Worm (Caenorhabditis elegans): ENCODE results near the gene T21B4.15.

The T21B4.15 gene

DNA sequence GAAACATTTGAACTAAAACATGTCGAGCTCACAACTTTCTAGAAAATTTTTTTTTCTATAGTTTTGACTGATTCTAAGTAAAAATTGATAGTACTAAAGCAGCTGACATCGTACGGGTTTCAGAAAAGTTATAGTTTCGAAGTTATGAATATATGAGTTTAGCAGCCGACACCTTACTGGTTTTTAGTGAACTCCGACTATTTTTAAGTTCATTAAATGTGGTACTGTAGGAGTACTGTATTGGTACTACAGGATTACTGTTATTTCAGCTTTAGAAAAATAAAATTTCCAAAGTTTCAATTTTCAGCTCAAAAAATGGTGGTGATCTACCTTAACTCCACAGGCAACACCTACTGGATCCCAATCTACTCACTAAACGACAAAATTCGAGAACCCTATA lies 24.4 kb upstream of the T21B4.15 start, which contains the start of gene sre-37:
TSS of gene sre-37 (plus strand) at position 301 of the 400 bp plus-strand sequence.
- TF ChIP-seq elt-1 (tag; optimal IDR thresholded peaks at IDR 0.05; ENCODE audit: borderline replicate concordance, insufficient read depth) (no peak), M03D4.4 (tag; optimal IDR thresholded peaks at IDR 0.05) (no peak), sem-2 (GFP tag; optimal IDR thresholded peaks at IDR 0.05) (no peak), nhr-237 (tag; optimal IDR thresholded peaks at IDR 0.05) (no peak)

DNA sequence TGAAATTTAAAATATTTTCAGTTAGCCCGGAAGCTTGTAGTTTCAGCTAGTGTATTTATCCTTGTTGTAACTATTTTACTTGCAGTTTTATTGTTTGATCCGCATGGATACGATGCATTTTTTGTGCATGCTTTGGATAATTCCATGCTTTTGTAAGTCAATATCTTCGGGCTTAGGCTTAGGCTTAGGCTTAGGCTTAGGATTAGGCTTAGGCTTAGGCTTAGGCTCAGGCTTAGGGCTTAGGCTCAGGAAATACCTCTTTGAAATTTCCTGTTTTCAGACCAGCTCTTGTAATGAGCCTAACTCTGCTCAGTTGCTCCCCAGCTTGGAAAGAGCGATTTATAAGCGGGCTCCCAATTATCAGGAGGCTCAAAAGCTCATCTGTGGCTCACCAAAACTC lies 23.0 kb upstream of the T21B4.15 start, which contains the start of gene srg-16:
TSS of gene srg-16 (plus strand) at position 87 of the 400 bp plus-strand sequence.
- TF ChIP-seq mep-1 (tag; optimal IDR thresholded peaks at IDR 0.05) (no peak), nhr-12 (tag; optimal IDR thresholded peaks at IDR 0.05) (no peak)

DNA sequence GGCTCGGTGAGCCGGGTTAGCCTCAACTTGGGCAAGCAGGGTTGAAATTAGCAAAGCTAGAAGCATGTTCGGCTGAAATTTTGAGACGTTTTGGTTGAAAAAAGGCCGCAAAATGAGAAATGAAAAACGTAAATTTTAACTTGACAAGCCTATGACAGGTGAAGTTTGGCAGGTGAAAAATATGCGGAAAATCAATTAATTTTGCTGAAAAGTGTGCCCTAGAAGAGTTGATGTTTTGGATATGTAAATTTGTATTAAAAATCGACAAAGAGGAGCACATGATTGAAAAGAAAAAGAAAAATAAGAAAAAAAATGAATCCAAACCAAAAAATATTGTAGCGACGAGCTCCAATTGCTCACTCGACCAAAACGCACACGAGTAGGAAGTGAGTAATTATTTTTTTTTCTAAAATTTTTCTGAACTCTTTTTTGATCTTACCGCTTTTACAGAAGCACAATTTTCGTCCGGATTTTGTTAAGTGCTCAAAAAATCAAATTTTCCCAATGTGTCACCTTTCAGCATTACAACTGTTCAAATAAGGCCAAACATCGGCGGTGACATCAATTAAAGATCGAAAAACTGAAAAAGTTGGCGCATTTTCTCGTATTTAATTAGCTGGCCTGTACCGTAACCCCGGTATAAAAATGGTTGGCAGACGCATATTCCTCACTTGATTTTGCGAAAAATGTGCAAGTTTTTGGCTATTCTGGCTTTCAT lies 18.7 kb upstream of the T21B4.15 start, which contains the start of the genes F15A4.5 and phat-8:
TSS of gene F15A4.5 (minus strand) at position 101 of the 718 bp plus-strand sequence.
TSS of gene phat-8 (plus strand) at position 668 of the 718 bp plus-strand sequence.
- no peak for TF ChIP-seq nhr-237 (tag; optimal IDR thresholded peaks at IDR 0.05)
- TF ChIP-seq sptf-1 (tag; optimal IDR thresholded peaks at IDR 0.05), result no peak
- no peak for TF ChIP-seq unc-120 (tag; optimal IDR thresholded peaks at IDR 0.05; ENCODE audit: poor library complexity, severe bottlenecking)
- TF ChIP-seq pha-4 (tag; optimal IDR thresholded peaks at IDR 0.05), result no peak
- TF ChIP-seq cnd-1 (tag; optimal IDR thresholded peaks at IDR 0.05), result no peak
- TF ChIP-seq drap-1 (GFP tag; optimal IDR thresholded peaks at IDR 0.05), result no peak
- TF ChIP-seq lin-32 (GFP tag; optimal IDR thresholded peaks at IDR 0.05), result no peak
- TF ChIP-seq ceh-39 (tag; optimal IDR thresholded peaks at IDR 0.05), result no peak
- no peak for TF ChIP-seq flh-1 (GFP tag; optimal IDR thresholded peaks at IDR 0.05)
- TF ChIP-seq nhr-28 (tag; optimal IDR thresholded peaks at IDR 0.05), result no peak
- TF ChIP-seq elt-3 (tag; optimal IDR thresholded peaks at IDR 0.05), result no peak

DNA sequence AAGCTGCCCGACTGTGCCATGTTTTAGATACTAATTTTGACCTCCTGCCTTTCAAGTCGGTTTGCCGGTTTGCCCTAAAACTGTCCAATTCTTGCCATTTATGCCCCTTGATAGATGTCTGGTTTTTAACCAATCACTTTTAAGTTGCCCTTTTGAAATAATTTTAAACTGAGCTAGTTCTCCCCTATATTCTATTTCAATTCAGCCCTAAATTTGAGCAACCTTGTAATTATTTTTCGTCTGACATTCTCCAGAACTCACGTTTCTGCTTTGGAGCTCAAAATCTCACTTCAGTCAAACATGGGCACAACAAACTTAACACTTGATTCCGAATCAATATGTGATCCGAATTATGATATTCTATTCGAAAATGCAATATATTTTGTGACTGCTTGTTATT lies 16.6 kb upstream of the T21B4.15 start, which contains the start of gene srg-17:
TSS of gene srg-17 (plus strand) at position 301 of the 400 bp plus-strand sequence.
- TF ChIP-seq mls-2 (tag; optimal IDR thresholded peaks at IDR 0.05) (no peak), blmp-1 (tag; optimal IDR thresholded peaks at IDR 0.05) (no peak), elt-3 (tag; optimal IDR thresholded peaks at IDR 0.05) (no peak), sem-2 (GFP tag; optimal IDR thresholded peaks at IDR 0.05) (no peak), bed-3 (GFP tag; optimal IDR thresholded peaks at IDR 0.05) (no peak), sptf-1 (tag; optimal IDR thresholded peaks at IDR 0.05) (no peak), lin-13 (tag; optimal IDR thresholded peaks at IDR 0.05) (no peak), zip-8 (tag; optimal IDR thresholded peaks at IDR 0.05) (no peak), ceh-43 (GFP tag; optimal IDR thresholded peaks at IDR 0.05) (no peak), cnd-1 (tag; optimal IDR thresholded peaks at IDR 0.05) (no peak), ham-2 (GFP tag; optimal IDR thresholded peaks at IDR 0.05) (no peak)

DNA sequence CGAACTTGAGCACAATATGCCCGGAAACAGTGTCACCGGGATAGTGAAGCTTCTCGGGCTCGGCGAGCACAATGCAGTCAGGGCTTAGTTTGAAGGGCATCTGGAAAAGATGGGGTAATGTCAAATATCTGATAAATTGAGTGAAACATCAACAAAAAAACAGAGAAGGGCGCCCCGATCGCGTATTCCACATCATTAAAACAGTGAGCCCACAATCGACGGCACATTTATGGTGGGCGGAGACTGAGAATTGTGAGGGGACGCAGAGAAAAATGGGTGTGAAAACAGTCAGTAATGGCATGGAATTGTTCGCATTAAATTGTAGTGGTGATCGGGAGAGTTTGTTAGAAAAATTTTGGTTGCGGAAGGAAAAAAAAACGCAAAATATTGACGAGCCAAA lies 9.2 kb upstream of the T21B4.15 start, which contains the start of gene arrd-9:
TSS of gene arrd-9 (minus strand) at position 101 of the 400 bp plus-strand sequence.
- TF ChIP-seq snpc-4 (tag; optimal IDR thresholded peaks at IDR 0.05), result no peak
- TF ChIP-seq ham-2 (GFP tag; optimal IDR thresholded peaks at IDR 0.05), result no peak
- TF ChIP-seq pha-4 (tag; optimal IDR thresholded peaks at IDR 0.05), result no peak
- TF ChIP-seq zip-8 (tag; optimal IDR thresholded peaks at IDR 0.05), result no peak
- TF ChIP-seq nhr-12 (tag; optimal IDR thresholded peaks at IDR 0.05), result no peak
- TF ChIP-seq flh-1 (GFP tag; optimal IDR thresholded peaks at IDR 0.05), result no peak
- TF ChIP-seq drap-1 (GFP tag; optimal IDR thresholded peaks at IDR 0.05), result no peak
- no peak for TF ChIP-seq bed-3 (GFP tag; optimal IDR thresholded peaks at IDR 0.05)

DNA sequence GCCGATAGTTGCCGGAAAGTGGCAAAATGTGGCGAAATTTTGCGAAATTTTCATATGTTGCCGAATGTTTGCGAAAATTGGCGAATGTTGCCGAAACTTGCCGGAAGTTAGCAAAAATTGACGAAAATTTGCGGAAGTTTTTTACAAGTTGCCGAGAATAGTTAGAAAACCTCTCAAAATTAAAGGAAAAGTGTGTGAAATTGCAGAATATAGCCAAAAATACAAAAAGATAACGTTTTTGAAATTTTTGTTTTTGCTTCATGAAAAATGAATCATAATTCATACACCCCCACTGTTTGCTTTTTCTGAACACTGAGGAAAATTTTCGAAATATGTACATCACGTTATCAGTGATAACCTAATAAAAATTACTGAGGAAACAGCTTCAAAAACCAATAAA lies 8.4 kb upstream of the T21B4.15 start:
- TF ChIP-seq lin-32 (GFP tag; optimal IDR thresholded peaks at IDR 0.05), result no peak
- TF ChIP-seq sptf-1 (tag; optimal IDR thresholded peaks at IDR 0.05), result no peak
- no peak for TF ChIP-seq hlh-1 (tag; optimal IDR thresholded peaks at IDR 0.05)
- no peak for TF ChIP-seq ceh-39 (tag; optimal IDR thresholded peaks at IDR 0.05)
- no peak for TF ChIP-seq elt-1 (tag; optimal IDR thresholded peaks at IDR 0.05; ENCODE audit: borderline replicate concordance, insufficient read depth)
- TF ChIP-seq nhr-76 (tag; optimal IDR thresholded peaks at IDR 0.05), result no peak
- TF ChIP-seq ztf-11 (tag; optimal IDR thresholded peaks at IDR 0.05), result no peak
- TF ChIP-seq nhr-2 (tag; optimal IDR thresholded peaks at IDR 0.05), result no peak
- TF ChIP-seq flh-1 (GFP tag; optimal IDR thresholded peaks at IDR 0.05), result no peak
- no peak for TF ChIP-seq elt-3 (tag; optimal IDR thresholded peaks at IDR 0.05)
- TF ChIP-seq unc-39 (tag; optimal IDR thresholded peaks at IDR 0.05), result no peak
- no peak for TF ChIP-seq zip-8 (tag; optimal IDR thresholded peaks at IDR 0.05)

All from whole organism, mixed stage, embryonic.